Worm (Caenorhabditis elegans) whole organism, mixed stage, embryonic: ENCODE measurements around the gene ZC404.2.

Source experiments
- M03D4.4 ChIP-seq: sonication (generic microtip); optimal IDR thresholded peaks from 2 replicates; lab custom pipeline; 2017; ENCODE audit warnings: mild to moderate bottlenecking, missing genetic modification characterization, missing compliant biosample characterization
- ces-1 ChIP-seq: fragments of 150-350 bp; optimal IDR thresholded peaks from 2 replicates; lab custom pipeline; 2014; ENCODE audit warnings: missing biosample characterization, missing genetic modification reagents, missing genetic modification characterization
- elt-1 ChIP-seq: sonication (generic microtip); optimal IDR thresholded peaks from 2 replicates; lab custom pipeline; 2017; ENCODE audit warnings: missing genetic modification characterization, mild to moderate bottlenecking, missing compliant biosample characterization, antibody characterized with exemption, moderate library complexity, borderline replicate concordance; ENCODE audit not compliant: insufficient read depth
- elt-3 ChIP-seq: fragments of 150-350 bp; optimal IDR thresholded peaks from 2 replicates; lab custom pipeline; 2014; ENCODE audit warnings: missing biosample characterization, missing genetic modification characterization
- mep-1 ChIP-seq: fragments of 150-350 bp; optimal IDR thresholded peaks from 2 replicates; lab custom pipeline; 2017; ENCODE audit warnings: missing biosample characterization, missing genetic modification reagents, missing genetic modification characterization, inconsistent platforms
- nhr-12 ChIP-seq: fragments of 150-350 bp; optimal IDR thresholded peaks from 2 replicates; lab custom pipeline; 2014; ENCODE audit warnings: missing biosample characterization, missing genetic modification characterization
- nhr-237 ChIP-seq: fragments of 150-350 bp; optimal IDR thresholded peaks from 2 replicates; lab custom pipeline; 2014; ENCODE audit warnings: missing biosample characterization, missing genetic modification characterization
- nhr-28 ChIP-seq: fragments of 150-350 bp; optimal IDR thresholded peaks from 2 replicates; lab custom pipeline; 2014; ENCODE audit warnings: missing biosample characterization, missing genetic modification characterization
- nhr-76 ChIP-seq: sonication (generic microtip); optimal IDR thresholded peaks from 2 replicates; lab custom pipeline; 2017; ENCODE audit warnings: missing biosample characterization, missing genetic modification characterization
- pha-4 ChIP-seq: fragments of 150-350 bp; optimal IDR thresholded peaks from 2 replicates; lab custom pipeline; 2018; ENCODE audit warnings: missing biosample characterization, missing genetic modification reagents, missing genetic modification characterization
- sem-2 ChIP-seq: fragments of 200-800 bp; sonication (Bioruptor generic); optimal IDR thresholded peaks from 2 replicates; lab custom pipeline; 2018; ENCODE audit warnings: mild to moderate bottlenecking, missing genetic modification characterization, missing compliant biosample characterization
- snpc-4 ChIP-seq: fragments of 150-350 bp; optimal IDR thresholded peaks from 2 replicates; lab custom pipeline; 2014; ENCODE audit warnings: missing biosample characterization, missing genetic modification characterization
- unc-39 ChIP-seq: fragments of 150-350 bp; optimal IDR thresholded peaks from 2 replicates; lab custom pipeline; 2014; ENCODE audit warnings: missing biosample characterization, missing genetic modification characterization
- ztf-11 ChIP-seq: fragments of 150-350 bp; optimal IDR thresholded peaks from 2 replicates; lab custom pipeline; 2014; ENCODE audit warnings: missing biosample characterization, missing genetic modification characterization

DNA sequence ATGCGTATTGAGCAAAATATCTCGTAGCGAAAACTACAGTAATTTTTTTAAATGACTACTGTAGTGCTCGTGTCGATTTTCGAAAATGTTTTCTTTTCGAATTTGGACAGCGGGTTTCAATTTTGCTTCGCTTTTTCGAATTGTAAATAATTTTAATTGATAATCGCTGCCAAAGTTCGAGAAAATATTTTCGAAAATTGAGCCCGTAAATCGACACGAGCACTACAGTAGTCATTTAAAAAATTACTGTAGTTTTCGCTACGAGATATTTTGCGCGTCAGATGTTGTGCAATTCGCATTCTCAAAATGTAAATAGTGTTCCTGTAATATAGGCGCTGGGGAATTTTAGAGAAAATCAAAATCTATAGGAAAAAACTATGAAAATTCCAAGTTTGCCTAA lies 5.5 kb upstream of the ZC404.2 start:
- no peak for TF ChIP-seq unc-39 (tag; lab: Kevin White, UChicago)
- TF ChIP-seq nhr-28 (tag; lab: Kevin White, UChicago), result no peak
- no peak for TF ChIP-seq pha-4
- no peak for TF ChIP-seq elt-3 (tag; lab: Kevin White, UChicago)
- TF ChIP-seq sem-2 (GFP tag; lab: Kevin White, UChicago), result no peak
- TF ChIP-seq ces-1 (GFP tag; lab: Kevin White, UChicago), result no peak
- TF ChIP-seq nhr-76 (tag; lab: Kevin White, UChicago), result no peak
- no peak for TF ChIP-seq nhr-12 (tag; lab: Kevin White, UChicago)
- no peak for TF ChIP-seq snpc-4 (tag; lab: Kevin White, UChicago)
- TF ChIP-seq nhr-237 (tag; lab: Kevin White, UChicago), result no peak
- TF ChIP-seq elt-1, result no peak
- no peak for TF ChIP-seq M03D4.4 (tag; lab: Kevin White, UChicago)
- TF ChIP-seq ztf-11 (tag; lab: Kevin White, UChicago), result no peak
- TF ChIP-seq mep-1 (tag; lab: Kevin White, UChicago), result no peak
